Fruit fly (Drosophila melanogaster): ENCODE data around the gene CG31869.

CG31869 gene

dm6 chr2L:10842326-10842725 lies 41.4 kb upstream of the CG31869 start, which contains the start of gene CG6700 (continued):
- no peak for TF ChIP-seq Bdp1 (GFP tag; optimal IDR thresholded peaks at IDR 0.05)
- no peak for TF ChIP-seq sens-2 (GFP tag; IDR thresholded peaks at IDR 0.05)
- no peak for TF ChIP-seq fd102C (GFP tag; optimal IDR thresholded peaks at IDR 0.05)
- TF ChIP-seq Hmx (GFP tag; optimal IDR thresholded peaks at IDR 0.05), result no peak
- TF ChIP-seq pzg (GFP tag; optimal IDR thresholded peaks at IDR 0.05), result peak; percentile 64
- TF ChIP-seq CG13624 (GFP tag; optimal IDR thresholded peaks at IDR 0.05), result peak; percentile 28
- peak; percentile 17 for TF ChIP-seq Ets97D (GFP tag; optimal IDR thresholded peaks at IDR 0.05)
- no peak for TF ChIP-seq ken (GFP tag; IDR thresholded peaks at IDR 0.05)
- TF ChIP-seq BEAF-32 (GFP tag; optimal IDR thresholded peaks at IDR 0.05), result peak; percentile 45
- TF ChIP-seq CG10267 (tag; optimal IDR thresholded peaks at IDR 0.05), result peak; percentile 32
- peak; percentile 82 for TF ChIP-seq gfzf (GFP tag; optimal IDR thresholded peaks at IDR 0.05)
- TF ChIP-seq CG10959 (GFP tag; IDR thresholded peaks at IDR 0.05), result no peak
- TF ChIP-seq CG15479 (GFP tag; optimal IDR thresholded peaks at IDR 0.05), result peak; percentile 30
- no peak for TF ChIP-seq CG4424 (GFP tag; optimal IDR thresholded peaks at IDR 0.05)
- TF ChIP-seq sd (tag; optimal IDR thresholded peaks at IDR 0.05), result peak; percentile 95
- TF ChIP-seq gro (GFP tag; optimal IDR thresholded peaks at IDR 0.05), result peak; percentile 49
- TF ChIP-seq Myb (GFP tag; optimal IDR thresholded peaks at IDR 0.05), result peak; percentile 11
- TF ChIP-seq phol (tag; optimal IDR thresholded peaks at IDR 0.05), result peak; percentile 98
- TF ChIP-seq Doc3 (GFP tag; IDR thresholded peaks at IDR 0.05; ENCODE audit: partially characterized antibody), result no peak
- TF ChIP-seq CG5953 (GFP tag; IDR thresholded peaks at IDR 0.05), result no peak
- TF ChIP-seq CG1792 (GFP tag; optimal IDR thresholded peaks at IDR 0.05), result no peak
- TF ChIP-seq dm (GFP tag; optimal IDR thresholded peaks at IDR 0.05), result peak; percentile 9
- TF ChIP-seq D (optimal IDR thresholded peaks at IDR 0.05), result peak; percentile 41
- no peak for TF ChIP-seq D (GFP tag; optimal IDR thresholded peaks at IDR 0.05)
- TF ChIP-seq pros (GFP tag; optimal IDR thresholded peaks at IDR 0.05), result peak; percentile 65
- no peak for TF ChIP-seq yki (optimal IDR thresholded peaks at IDR 0.05)
- TF ChIP-seq E2f1 (GFP tag; IDR thresholded peaks at IDR 0.05), result no peak
- peak; percentile 69 for TF ChIP-seq CG4617 (GFP tag; optimal IDR thresholded peaks at IDR 0.05; ENCODE audit: borderline replicate concordance)
- peak; percentile 75 for TF ChIP-seq CG9797 (GFP tag; optimal IDR thresholded peaks at IDR 0.05)
- TF ChIP-seq E2f2 (GFP tag; IDR thresholded peaks at IDR 0.05), result peak; percentile 91
- TF ChIP-seq CG13287 (GFP tag; IDR thresholded peaks at IDR 0.05; ENCODE audit: partially characterized antibody), result peak; percentile 45
- TF ChIP-seq org-1 (GFP tag; optimal IDR thresholded peaks at IDR 0.05), result no peak
- peak; percentile 71 for TF ChIP-seq Med (GFP tag)
- TF ChIP-seq Dp (GFP tag; optimal IDR thresholded peaks at IDR 0.05), result peak; percentile 92

dm6 chr2L:10841619-10842018 lies 40.7 kb upstream of the CG31869 start:
- TF ChIP-seq Oli (tag; optimal IDR thresholded peaks at IDR 0.05), result no peak
- TF ChIP-seq btn (GFP tag; optimal IDR thresholded peaks at IDR 0.05), result no peak
- no peak for TF ChIP-seq Drgx (GFP tag; IDR thresholded peaks at IDR 0.05)
- TF ChIP-seq inv (GFP tag; IDR thresholded peaks at IDR 0.05; ENCODE audit: partially characterized antibody), result no peak
- TF ChIP-seq CG2889 (GFP tag; IDR thresholded peaks at IDR 0.05), result no peak
- TF ChIP-seq CG4360 (GFP tag; IDR thresholded peaks at IDR 0.05), result peak; percentile 93

- TF ChIP-seq CG10543 (GFP tag; optimal IDR thresholded peaks at IDR 0.05) (no peak), stwl (tag; optimal IDR thresholded peaks at IDR 0.05) (no peak), cwo (GFP tag; optimal IDR thresholded peaks at IDR 0.05) (no peak), pb (GFP tag; optimal IDR thresholded peaks at IDR 0.05) (no peak), pzg (GFP tag; optimal IDR thresholded peaks at IDR 0.05) (peak; percentile 11), scrt (GFP tag; optimal IDR thresholded peaks at IDR 0.05) (peak; percentile 95)
These were observed 36.6 kb upstream of the CG31869 start, which contains the start of gene Nos for dm6 chr2L:10837491-10837890. Nos (minus strand) TSS chr2L:10837511.
